Worm (Caenorhabditis elegans) whole organism, mixed stage, embryonic: ENCODE results near the gene Y75B8A.33.

ENCODE experiments used
- blmp-1 ChIP-seq: fragments of 150-350 bp; optimal IDR thresholded peaks from 2 replicates; lab custom pipeline; 2014; ENCODE audit warnings: missing biosample characterization, missing genetic modification characterization
- ces-1 ChIP-seq: fragments of 150-350 bp; optimal IDR thresholded peaks from 2 replicates; lab custom pipeline; 2014; ENCODE audit warnings: missing biosample characterization, missing genetic modification reagents, missing genetic modification characterization
- drap-1 ChIP-seq: fragments of 200-800 bp; sonication (Bioruptor generic); optimal IDR thresholded peaks from 3 replicates; lab custom pipeline; 2018; ENCODE audit warnings: mild to moderate bottlenecking, missing genetic modification characterization, missing compliant biosample characterization
- lin-13 ChIP-seq: fragments of 150-350 bp; optimal IDR thresholded peaks from 2 replicates; lab custom pipeline; 2014; ENCODE audit warnings: missing biosample characterization, missing genetic modification characterization
- lsy-2 ChIP-seq: fragments of 150-350 bp; optimal IDR thresholded peaks from 2 replicates; lab custom pipeline; 2014; ENCODE audit warnings: missing biosample characterization, missing genetic modification characterization
- mep-1 ChIP-seq: fragments of 150-350 bp; optimal IDR thresholded peaks from 2 replicates; lab custom pipeline; 2017; ENCODE audit warnings: missing biosample characterization, missing genetic modification reagents, missing genetic modification characterization, inconsistent platforms
- nhr-28 ChIP-seq: fragments of 150-350 bp; optimal IDR thresholded peaks from 2 replicates; lab custom pipeline; 2014; ENCODE audit warnings: missing biosample characterization, missing genetic modification characterization
- nhr-76 ChIP-seq: sonication (generic microtip); optimal IDR thresholded peaks from 2 replicates; lab custom pipeline; 2017; ENCODE audit warnings: missing biosample characterization, missing genetic modification characterization
- pha-4 ChIP-seq: fragments of 150-350 bp; optimal IDR thresholded peaks from 2 replicates; lab custom pipeline; 2018; ENCODE audit warnings: missing biosample characterization, missing genetic modification reagents, missing genetic modification characterization
- snpc-4 ChIP-seq: fragments of 150-350 bp; optimal IDR thresholded peaks from 2 replicates; lab custom pipeline; 2014; ENCODE audit warnings: missing biosample characterization, missing genetic modification characterization
- sptf-1 ChIP-seq: sonication (generic microtip); optimal IDR thresholded peaks from 2 replicates; lab custom pipeline; 2017; ENCODE audit warnings: mild to moderate bottlenecking, missing genetic modification characterization, moderate library complexity, missing compliant biosample characterization
- unc-39 ChIP-seq: fragments of 150-350 bp; optimal IDR thresholded peaks from 2 replicates; lab custom pipeline; 2014; ENCODE audit warnings: missing biosample characterization, missing genetic modification characterization
- unc-62 ChIP-seq: fragments of 150-350 bp; optimal IDR thresholded peaks from 2 replicates; lab custom pipeline; 2014; ENCODE audit warnings: missing biosample characterization, missing genetic modification reagents, missing genetic modification characterization
- ztf-11 ChIP-seq: fragments of 150-350 bp; optimal IDR thresholded peaks from 2 replicates; lab custom pipeline; 2014; ENCODE audit warnings: missing biosample characterization, missing genetic modification characterization

ce11 chrIII:12317492-12317891 lies 49.7 kb downstream of the Y75B8A.33 start:
- TF ChIP-seq lin-13 (tag; lab: Kevin White, UChicago) (no peak), sptf-1 (tag; lab: Kevin White, UChicago) (no peak), unc-62 (GFP tag; lab: Kevin White, UChicago) (no peak), ces-1 (no peak), mep-1 (tag; lab: Kevin White, UChicago) (no peak), snpc-4 (tag; lab: Kevin White, UChicago) (no peak), pha-4 (tag; lab: Kevin White, UChicago) (no peak), nhr-28 (tag; lab: Kevin White, UChicago) (no peak), nhr-76 (tag; lab: Kevin White, UChicago) (no peak), lsy-2 (tag; lab: Kevin White, UChicago) (no peak), unc-39 (tag; lab: Kevin White, UChicago) (no peak), ztf-11 (tag; lab: Kevin White, UChicago) (no peak), blmp-1 (tag; lab: Kevin White, UChicago) (no peak), drap-1 (GFP tag; lab: Kevin White, UChicago) (no peak)
